Worm (Caenorhabditis elegans): Measurements from ENCODE around the gene C09B9.2.
"Not testable (repeated sequence)": the region's sequence is repeated elsewhere in the genome, so short reads cannot be mapped to it uniquely, and the experiment has no call there.

- not testable (repeated sequence) for TF ChIP-seq dao-5, him-1 (tag; optimal IDR thresholded peaks at IDR 0.05)
Measured at ce11 chrIV:5068541-5068940, 39.5 kb downstream of the C09B9.2 start, which contains the start of the genes R13H9.6 and rmd-6.

Data from whole organism, L4/young adult.